Fruit fly (Drosophila melanogaster): Measurements from ENCODE around the gene CG43082.

The CG43082 gene

dm6 chr3L:15672800-15673199 lies 11.1 kb downstream of the CG43082 start (continued):
- TF ChIP-seq CG3847 (GFP tag; IDR thresholded peaks at IDR 0.05) (no peak), hth (optimal IDR thresholded peaks at IDR 0.05) (no peak), Bgb (GFP tag; IDR thresholded peaks at IDR 0.05; ENCODE audit: partially characterized antibody) (no peak), CG13287 (GFP tag; IDR thresholded peaks at IDR 0.05; ENCODE audit: partially characterized antibody) (no peak), Ptx1 (GFP tag; IDR thresholded peaks at IDR 0.05) (no peak), CG3726 (GFP tag; IDR thresholded peaks at IDR 0.05) (no peak), CG14965 (GFP tag; optimal IDR thresholded peaks at IDR 0.05; ENCODE audit: borderline replicate concordance) (no peak), danr (GFP tag; IDR thresholded peaks at IDR 0.05) (no peak), CG18262 (tag; optimal IDR thresholded peaks at IDR 0.05) (peak; percentile 60), ato (GFP tag; IDR thresholded peaks at IDR 0.05; ENCODE audit: partially characterized antibody) (no peak), HLH3B (GFP tag; IDR thresholded peaks at IDR 0.05) (no peak), CG12744 (GFP tag; optimal IDR thresholded peaks at IDR 0.05) (no peak), CG17361 (GFP tag; IDR thresholded peaks at IDR 0.05) (peak; percentile 55; the same call in 2 of the 3 replicates), CG31441 (GFP tag; IDR thresholded peaks at IDR 0.05) (peak; percentile 58), sisA (GFP tag; IDR thresholded peaks at IDR 0.05) (no peak), ci (GFP tag; IDR thresholded peaks at IDR 0.05) (no peak), unpg (GFP tag; optimal IDR thresholded peaks at IDR 0.05) (peak; percentile 51), zfh1 (GFP tag; IDR thresholded peaks at IDR 0.05) (peak; percentile 35; the same call in 1 of the 3 replicates), Doc2 (GFP tag; IDR thresholded peaks at IDR 0.05) (no peak), CG17802 (tag; optimal IDR thresholded peaks at IDR 0.05) (peak; percentile 12), CG3995 (GFP tag; optimal IDR thresholded peaks at IDR 0.05) (no peak), Ets65A (GFP tag) (peak; percentile 92), Tbp (GFP tag; optimal IDR thresholded peaks at IDR 0.05) (no peak), Atf6 (GFP tag; IDR thresholded peaks at IDR 0.05) (no peak), CG4820 (GFP tag; optimal IDR thresholded peaks at IDR 0.05) (peak; percentile 6), CG10979 (tag; optimal IDR thresholded peaks at IDR 0.05) (peak; percentile 69), CG2202 (tag; optimal IDR thresholded peaks at IDR 0.05) (peak; percentile 30), tup (GFP tag; optimal IDR thresholded peaks at IDR 0.05) (no peak), CG14667 (GFP tag; IDR thresholded peaks at IDR 0.05) (no peak), zfh2 (GFP tag; optimal IDR thresholded peaks at IDR 0.05) (no peak), CG8290 (GFP tag; optimal IDR thresholded peaks at IDR 0.05) (no peak), CG8290 (tag; optimal IDR thresholded peaks at IDR 0.05) (no peak), nau (GFP tag; optimal IDR thresholded peaks at IDR 0.05) (no peak), Vsx1 (GFP tag; optimal IDR thresholded peaks at IDR 0.05) (no peak), pros (GFP tag; optimal IDR thresholded peaks at IDR 0.05) (no peak), CG3407 (GFP tag; optimal IDR thresholded peaks at IDR 0.05) (no peak), CG7556 (GFP tag; optimal IDR thresholded peaks at IDR 0.05) (peak; percentile 8), dysf (GFP tag; IDR thresholded peaks at IDR 0.05) (no peak), Blimp-1 (GFP tag; optimal IDR thresholded peaks at IDR 0.05) (peak; percentile 36), CG16779 (GFP tag; IDR thresholded peaks at IDR 0.05) (no peak), NfI (GFP tag; optimal IDR thresholded peaks at IDR 0.05) (no peak), CG8089 (GFP tag; optimal IDR thresholded peaks at IDR 0.05) (no peak), toy (GFP tag; IDR thresholded peaks at IDR 0.05) (no peak), Dbx (GFP tag; IDR thresholded peaks at IDR 0.05) (no peak), trh (GFP tag; optimal IDR thresholded peaks at IDR 0.05) (no peak), CHES-1-like (GFP tag; optimal IDR thresholded peaks at IDR 0.05) (no peak), Meics (GFP tag; optimal IDR thresholded peaks at IDR 0.05) (no peak), CG1603 (tag; optimal IDR thresholded peaks at IDR 0.05) (peak; percentile 29), Deaf1 (tag; optimal IDR thresholded peaks at IDR 0.05) (no peak), H15 (GFP tag; IDR thresholded peaks at IDR 0.05) (no peak), Bdp1 (GFP tag; optimal IDR thresholded peaks at IDR 0.05) (no peak), CG4730 (GFP tag; IDR thresholded peaks at IDR 0.05) (no peak), lola (GFP tag; optimal IDR thresholded peaks at IDR 0.05) (peak in 1 of 3 experiments; percentile 77)
